Fruit fly (Drosophila melanogaster) whole organism: ENCODE data around the gene nonA-l.

ENCODE experiments used
- CG8478 ChIP-seq: fragments of >200 bp; optimal IDR thresholded peaks from 2 replicates; lab custom pipeline; 2018; ENCODE audit warnings: inconsistent platforms
- Dll ChIP-seq: fragments of >200 bp; optimal IDR thresholded peaks from 2 replicates; lab custom pipeline; 2017
- EcR ChIP-seq, 2 experiments: fragments of >200 bp; optimal IDR thresholded peaks; 2 replicates each; lab custom pipeline; 2017; ENCODE audit warnings: missing biosample characterization in 2 of 2, missing genetic modification characterization in 2 of 2, missing genetic modification reagents in 2 of 2
- pan ChIP-seq: fragments of >200 bp; optimal IDR thresholded peaks from 2 replicates; lab custom pipeline; 2017
- psq ChIP-seq: fragments of >200 bp; optimal IDR thresholded peaks from 2 replicates; lab custom pipeline; 2017
- usp ChIP-seq: fragments of >200 bp; optimal IDR thresholded peaks from 2 replicates; lab custom pipeline; 2017; ENCODE audit warnings: missing biosample characterization, missing genetic modification characterization, mixed read lengths

Gene nonA-l

dm6 chr3R:16646952-16647715 lies 7.1 kb downstream of the nonA-l start, which contains the start of the genes CG10324 and CCT3:
Gene CG10324, minus strand, starts transcription at chr3R:16647004.
Gene CCT3, plus strand, starts transcription at chr3R:16647605.
- no peak for TF ChIP-seq psq (lab: Kevin White, UChicago)
- no peak for TF ChIP-seq pan (lab: Kevin White, UChicago)
- no peak for TF ChIP-seq EcR (GFP tag; optimal IDR thresholded peaks at IDR 0.05; lab: Kevin White, UChicago)
- no peak for TF ChIP-seq usp (GFP tag; lab: Kevin White, UChicago)
- TF ChIP-seq Dll (lab: Kevin White, UChicago), result no peak
- TF ChIP-seq CG8478, result no peak

DNA sequence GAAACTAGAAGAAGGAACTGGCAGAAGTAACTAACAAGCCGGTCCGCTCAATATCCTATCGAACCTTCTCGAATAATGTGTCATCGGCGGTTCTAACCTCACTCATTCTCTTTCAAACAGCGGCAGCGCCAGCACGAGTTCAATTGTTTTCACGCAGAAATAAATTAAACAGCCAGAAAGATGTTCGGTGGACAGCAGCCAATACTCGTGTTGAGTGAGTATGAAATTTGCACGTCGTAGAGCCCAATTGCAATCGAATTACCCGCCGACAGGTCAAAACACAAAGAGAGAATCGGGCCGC lies 7.7 kb downstream of the nonA-l start:
- no peak for TF ChIP-seq usp (GFP tag; lab: Kevin White, UChicago)
- TF ChIP-seq Dll (lab: Kevin White, UChicago), result no peak
- TF ChIP-seq pan (lab: Kevin White, UChicago), result no peak
- TF ChIP-seq EcR (GFP tag; optimal IDR thresholded peaks at IDR 0.05; lab: Kevin White, UChicago), result no peak
- TF ChIP-seq CG8478, result no peak
- TF ChIP-seq psq (lab: Kevin White, UChicago), result no peak

DNA sequence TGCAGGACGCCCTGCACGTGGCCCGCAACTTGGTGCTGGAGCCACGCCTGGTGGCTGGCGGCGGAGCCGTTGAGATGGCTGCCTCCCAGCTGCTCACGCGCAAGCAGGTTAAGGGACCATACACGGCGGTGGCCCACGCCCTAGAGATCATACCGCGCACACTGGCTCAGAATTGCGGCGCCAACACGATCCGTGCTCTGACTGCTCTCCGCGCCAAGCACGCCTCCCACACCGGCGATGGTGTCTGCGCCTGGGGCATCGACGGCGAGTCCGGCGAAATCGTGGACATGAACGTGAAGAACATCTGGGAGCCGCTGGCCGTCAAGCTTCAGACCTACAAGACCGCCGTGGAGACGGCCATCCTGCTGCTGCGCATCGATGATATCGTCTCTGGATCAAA lies 9.3 kb downstream of the nonA-l start:
- TF ChIP-seq EcR (GFP tag; optimal IDR thresholded peaks at IDR 0.05; lab: Kevin White, UChicago), result no peak
- no peak for TF ChIP-seq Dll (lab: Kevin White, UChicago)
- TF ChIP-seq usp (GFP tag; lab: Kevin White, UChicago), result no peak
- TF ChIP-seq CG8478, result no peak
- TF ChIP-seq pan (lab: Kevin White, UChicago), result no peak
- no peak for TF ChIP-seq psq (lab: Kevin White, UChicago)

dm6 chr3R:16650950-16651349 lies 10.9 kb downstream of the nonA-l start, which contains the start of gene Mettl4:
Gene Mettl4, minus strand, starts transcription at chr3R:16651157.
- no peak for TF ChIP-seq EcR (GFP tag; optimal IDR thresholded peaks at IDR 0.05; lab: Kevin White, UChicago)
- no peak for TF ChIP-seq usp (GFP tag; lab: Kevin White, UChicago)
- no peak for TF ChIP-seq psq (lab: Kevin White, UChicago)
- TF ChIP-seq Dll (lab: Kevin White, UChicago), result no peak
- TF ChIP-seq CG8478, result no peak

dm6 chr3R:16652091-16652490 lies 12.1 kb downstream of the nonA-l start, which contains the start of gene CG14907:
Gene CG14907, minus strand, starts transcription at chr3R:16652319.
- TF ChIP-seq EcR (GFP tag; optimal IDR thresholded peaks at IDR 0.05; lab: Kevin White, UChicago) (no peak), Dll (lab: Kevin White, UChicago) (no peak), psq (lab: Kevin White, UChicago) (no peak), CG8478 (no peak), pan (lab: Kevin White, UChicago) (no peak), usp (GFP tag; lab: Kevin White, UChicago) (no peak)

DNA sequence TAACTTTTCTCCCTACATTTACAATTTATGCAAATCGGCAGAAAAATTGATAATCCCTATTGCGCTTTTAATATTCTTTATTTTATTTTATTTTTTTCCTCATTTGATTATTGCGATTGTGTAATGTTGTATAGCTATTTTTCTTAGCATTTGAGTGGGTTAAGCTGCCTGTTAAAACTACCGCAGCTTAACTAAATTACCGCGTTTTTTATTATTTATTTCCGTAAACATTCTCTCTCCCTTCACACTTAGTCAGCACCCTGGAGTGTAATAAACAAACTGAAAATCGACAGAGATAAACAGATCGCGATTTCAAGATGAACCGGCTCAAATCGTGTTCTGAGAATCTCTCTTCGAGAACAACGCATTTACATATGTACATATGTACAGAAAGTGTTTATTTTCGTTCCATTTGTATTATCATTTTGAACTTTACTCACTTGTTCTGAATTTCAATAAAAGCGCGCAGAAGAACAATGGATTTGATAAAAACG lies 15.0 kb downstream of the nonA-l start:
- no peak for TF ChIP-seq psq (lab: Kevin White, UChicago)

- TF ChIP-seq pan (lab: Kevin White, UChicago) (no peak), Dll (lab: Kevin White, UChicago) (no peak), EcR (GFP tag; optimal IDR thresholded peaks at IDR 0.05; lab: Kevin White, UChicago) (no peak), usp (GFP tag; lab: Kevin White, UChicago) (no peak), CG8478 (no peak), psq (lab: Kevin White, UChicago) (no peak)
These were observed 15.8 kb downstream of the nonA-l start, which contains the start of gene modSP for dm6 chr3R:16655494-16656493. Gene modSP, minus strand, starts transcription at chr3R:16655662.

DNA sequence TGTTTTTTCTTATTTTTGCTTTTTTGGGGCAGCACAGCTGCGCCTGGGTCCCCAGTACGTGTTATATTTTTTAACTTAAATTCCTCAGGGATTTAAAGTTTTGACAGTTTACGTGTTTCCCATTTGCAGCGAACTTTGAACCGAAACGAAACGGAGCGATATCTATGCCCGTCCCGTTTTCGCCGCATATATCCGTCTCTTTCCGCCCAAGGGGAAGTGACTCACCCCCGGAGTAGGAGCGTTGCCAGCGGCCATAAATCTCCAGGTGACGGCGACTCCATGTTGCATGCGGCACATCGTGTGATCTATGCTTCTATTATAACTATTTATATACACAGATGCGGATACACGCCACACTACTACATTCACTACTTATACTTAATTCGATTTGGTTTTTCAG lies 21.7 kb downstream of the nonA-l start:
- TF ChIP-seq EcR (GFP tag; optimal IDR thresholded peaks at IDR 0.05; lab: Kevin White, UChicago), result no peak
- TF ChIP-seq pan (lab: Kevin White, UChicago), result no peak

DNA sequence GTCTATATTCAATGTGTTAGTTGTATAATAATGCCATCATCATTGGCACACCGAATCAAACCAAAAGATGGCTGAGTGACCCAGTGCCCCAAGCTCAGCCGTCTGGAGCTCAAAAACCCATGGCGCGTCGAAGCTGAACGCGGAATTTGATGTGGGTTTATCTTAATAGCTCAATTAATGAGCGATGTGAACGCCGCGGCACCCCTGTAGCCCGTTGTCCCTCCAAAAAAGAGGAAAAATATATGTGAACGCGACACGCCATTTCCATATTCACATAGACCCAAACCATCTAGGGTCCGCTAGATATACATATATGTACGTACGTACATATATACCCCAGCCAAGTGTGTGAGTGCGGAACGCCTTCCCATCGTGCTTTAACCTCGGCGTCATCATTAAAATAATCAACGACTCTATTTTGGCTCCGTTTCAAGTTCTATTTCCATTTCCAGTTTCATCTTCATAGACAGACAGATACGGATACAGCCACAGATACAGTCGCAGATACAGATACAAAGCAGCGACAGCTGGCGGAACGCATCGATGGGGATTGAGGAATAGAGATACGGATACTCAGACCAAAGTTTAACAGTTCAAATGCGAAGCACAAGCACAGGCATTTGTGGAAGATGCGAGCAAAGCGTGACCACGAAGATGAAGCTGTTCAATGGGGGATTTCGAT lies 24.3 kb downstream of the nonA-l start:
- TF ChIP-seq EcR (GFP tag; optimal IDR thresholded peaks at IDR 0.05; lab: Kevin White, UChicago) (no peak), usp (GFP tag; lab: Kevin White, UChicago) (no peak), Dll (lab: Kevin White, UChicago) (no peak), CG8478 (no peak), psq (lab: Kevin White, UChicago) (no peak), pan (lab: Kevin White, UChicago) (no peak)

DNA sequence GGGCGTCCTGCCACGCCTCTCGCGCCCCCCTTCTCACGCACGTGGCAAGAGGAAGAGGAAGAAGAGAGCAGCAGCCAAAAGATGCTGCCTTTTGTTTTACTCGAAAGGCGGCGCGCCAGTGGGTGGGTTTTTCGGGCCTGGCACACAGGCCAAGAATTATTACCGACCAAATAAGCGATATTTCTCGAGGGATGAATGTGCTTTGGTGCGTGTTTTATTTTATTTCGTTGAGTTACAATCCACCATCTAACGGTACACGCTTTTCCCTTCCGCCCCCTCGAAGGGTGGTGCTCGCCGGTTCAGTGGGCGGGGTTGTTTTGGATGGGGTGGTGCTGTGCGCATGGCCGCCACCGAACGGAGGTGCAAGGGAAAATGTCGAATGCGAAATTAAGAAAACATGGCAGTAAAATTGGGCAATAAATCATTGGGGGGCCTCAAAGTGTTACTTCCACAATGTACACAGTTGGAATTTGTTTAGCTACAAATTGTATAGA lies 32.3 kb downstream of the nonA-l start:
- TF ChIP-seq psq (lab: Kevin White, UChicago) (no peak), EcR (GFP tag; optimal IDR thresholded peaks at IDR 0.05; lab: Kevin White, UChicago) (no peak), pan (lab: Kevin White, UChicago) (no peak), CG8478 (no peak), Dll (lab: Kevin White, UChicago) (no peak), usp (GFP tag; lab: Kevin White, UChicago) (no peak)

- no peak for TF ChIP-seq Dll (lab: Kevin White, UChicago)
These were observed 33.2 kb downstream of the nonA-l start for dm6 chr3R:16673184-16673583.
